Worm (Caenorhabditis elegans) whole organism, mixed stage, embryonic: Measurements from ENCODE around the gene C27F2.7.
A peak's percentile ranks its signal among the peaks of the same experiment; 100 is the strongest.
"Not testable (repeated sequence)": the region's sequence is repeated elsewhere in the genome, so short reads cannot be mapped to it uniquely, and the experiment has no call there.

Experiments
- M03D4.4 ChIP-seq: sonication (generic microtip); optimal IDR thresholded peaks from 2 replicates; lab custom pipeline; 2017; ENCODE audit warnings: mild to moderate bottlenecking, missing genetic modification characterization, missing compliant biosample characterization
- bed-3 ChIP-seq: fragments of 200-800 bp; sonication (Bioruptor generic); optimal IDR thresholded peaks from 3 replicates; lab custom pipeline; 2018; ENCODE audit warnings: mild to moderate bottlenecking, missing genetic modification characterization, moderate library complexity, missing compliant biosample characterization
- ceh-83 ChIP-seq: fragments of 200-800 bp; sonication (Bioruptor generic); optimal IDR thresholded peaks from 2 replicates; lab custom pipeline; 2018; ENCODE audit warnings: mild to moderate bottlenecking, missing genetic modification characterization, missing compliant biosample characterization
- ces-1 ChIP-seq: fragments of 150-350 bp; optimal IDR thresholded peaks from 2 replicates; lab custom pipeline; 2014; ENCODE audit warnings: missing biosample characterization, missing genetic modification reagents, missing genetic modification characterization
- drap-1 ChIP-seq: fragments of 200-800 bp; sonication (Bioruptor generic); optimal IDR thresholded peaks from 3 replicates; lab custom pipeline; 2018; ENCODE audit warnings: mild to moderate bottlenecking, missing genetic modification characterization, missing compliant biosample characterization
- elt-3 ChIP-seq: fragments of 150-350 bp; optimal IDR thresholded peaks from 2 replicates; lab custom pipeline; 2014; ENCODE audit warnings: missing biosample characterization, missing genetic modification characterization
- flh-1 ChIP-seq: fragments of 200-800 bp; sonication (Bioruptor generic); optimal IDR thresholded peaks from 2 replicates; lab custom pipeline; 2018; ENCODE audit warnings: mild to moderate bottlenecking, missing genetic modification characterization, moderate library complexity, missing compliant biosample characterization
- ham-2 ChIP-seq: fragments of 200-800 bp; sonication (Bioruptor generic); optimal IDR thresholded peaks from 2 replicates; lab custom pipeline; 2018; ENCODE audit warnings: mild to moderate bottlenecking, missing genetic modification characterization, missing compliant biosample characterization
- hlh-1 ChIP-seq: fragments of 150-350 bp; optimal IDR thresholded peaks from 2 replicates; lab custom pipeline; 2014; ENCODE audit warnings: missing biosample characterization, missing genetic modification reagents, missing genetic modification characterization
- lin-13 ChIP-seq: fragments of 150-350 bp; optimal IDR thresholded peaks from 2 replicates; lab custom pipeline; 2014; ENCODE audit warnings: missing biosample characterization, missing genetic modification characterization
- mab-5 ChIP-seq: fragments of 150-350 bp; optimal IDR thresholded peaks from 2 replicates; lab custom pipeline; 2014; ENCODE audit warnings: missing biosample characterization, missing genetic modification characterization
- mep-1 ChIP-seq: fragments of 150-350 bp; optimal IDR thresholded peaks from 2 replicates; lab custom pipeline; 2017; ENCODE audit warnings: missing biosample characterization, missing genetic modification reagents, missing genetic modification characterization, inconsistent platforms
- mls-2 ChIP-seq: sonication (generic microtip); optimal IDR thresholded peaks from 2 replicates; lab custom pipeline; 2016; ENCODE audit warnings: mild to moderate bottlenecking, missing genetic modification characterization, moderate library complexity, missing compliant biosample characterization
- nhr-12 ChIP-seq: fragments of 150-350 bp; optimal IDR thresholded peaks from 2 replicates; lab custom pipeline; 2014; ENCODE audit warnings: missing biosample characterization, missing genetic modification characterization
- nhr-2 ChIP-seq: fragments of 150-350 bp; optimal IDR thresholded peaks from 2 replicates; lab custom pipeline; 2014; ENCODE audit warnings: missing biosample characterization, missing genetic modification characterization
- nhr-28 ChIP-seq: fragments of 150-350 bp; optimal IDR thresholded peaks from 2 replicates; lab custom pipeline; 2014; ENCODE audit warnings: missing biosample characterization, missing genetic modification characterization
- nhr-76 ChIP-seq: sonication (generic microtip); optimal IDR thresholded peaks from 2 replicates; lab custom pipeline; 2017; ENCODE audit warnings: missing biosample characterization, missing genetic modification characterization
- pha-4 ChIP-seq: fragments of 150-350 bp; optimal IDR thresholded peaks from 2 replicates; lab custom pipeline; 2018; ENCODE audit warnings: missing biosample characterization, missing genetic modification reagents, missing genetic modification characterization
- sem-2 ChIP-seq: fragments of 200-800 bp; sonication (Bioruptor generic); optimal IDR thresholded peaks from 2 replicates; lab custom pipeline; 2018; ENCODE audit warnings: mild to moderate bottlenecking, missing genetic modification characterization, missing compliant biosample characterization
- snpc-4 ChIP-seq: fragments of 150-350 bp; optimal IDR thresholded peaks from 2 replicates; lab custom pipeline; 2014; ENCODE audit warnings: missing biosample characterization, missing genetic modification characterization
- sptf-1 ChIP-seq: sonication (generic microtip); optimal IDR thresholded peaks from 2 replicates; lab custom pipeline; 2017; ENCODE audit warnings: mild to moderate bottlenecking, missing genetic modification characterization, moderate library complexity, missing compliant biosample characterization
- unc-120 ChIP-seq: sonication (generic microtip); optimal IDR thresholded peaks from 2 replicates; lab custom pipeline; 2017; ENCODE audit warnings: missing genetic modification characterization, missing compliant biosample characterization; ENCODE audit not compliant: poor library complexity, severe bottlenecking
- unc-39 ChIP-seq: fragments of 150-350 bp; optimal IDR thresholded peaks from 2 replicates; lab custom pipeline; 2014; ENCODE audit warnings: missing biosample characterization, missing genetic modification characterization
- ztf-11 ChIP-seq: fragments of 150-350 bp; optimal IDR thresholded peaks from 2 replicates; lab custom pipeline; 2014; ENCODE audit warnings: missing biosample characterization, missing genetic modification characterization

C27F2.7 gene

ce11 chrIII:4998956-4999425 is 14.7 kb upstream of the C27F2.7 start, which contains the start of gene smcr-8:
smcr-8 (plus strand) TSS chrIII:4999375.
- no peak for TF ChIP-seq M03D4.4 (tag; lab: Kevin White, UChicago)
- TF ChIP-seq bed-3, result no peak
- TF ChIP-seq ham-2 (GFP tag; lab: Kevin White, UChicago), result no peak
- TF ChIP-seq mep-1 (tag; lab: Kevin White, UChicago), result no peak
- no peak for TF ChIP-seq snpc-4 (tag; lab: Kevin White, UChicago)
- TF ChIP-seq elt-3, result no peak
- no peak for TF ChIP-seq pha-4 (tag; lab: Kevin White, UChicago)
- TF ChIP-seq nhr-28 (tag; lab: Kevin White, UChicago), result no peak

- no peak for TF ChIP-seq nhr-76 (tag; lab: Kevin White, UChicago)
Measured at ce11 chrIII:4998111-4998859, 14.0 kb upstream of the C27F2.7 start, which contains the start of gene tmem-131. tmem-131 (minus strand) TSS chrIII:4998161.

ce11 chrIII:4987666-4988065 is 3.4 kb upstream of the C27F2.7 start:
- TF ChIP-seq ceh-83 (GFP tag; lab: Kevin White, UChicago), result no peak

ce11 chrIII:4986790-4987259 is 2.5 kb upstream of the C27F2.7 start, which contains the start of the genes C27F2.10 and wdr-60:
C27F2.10 (minus strand) TSS chrIII:4986898.
wdr-60 (plus strand) TSS chrIII:4987209.
- TF ChIP-seq mep-1 (tag; lab: Kevin White, UChicago) (peak; percentile 3), mls-2 (tag; lab: Kevin White, UChicago) (no peak), bed-3 (no peak), lin-13 (peak; percentile 8)

DNA sequence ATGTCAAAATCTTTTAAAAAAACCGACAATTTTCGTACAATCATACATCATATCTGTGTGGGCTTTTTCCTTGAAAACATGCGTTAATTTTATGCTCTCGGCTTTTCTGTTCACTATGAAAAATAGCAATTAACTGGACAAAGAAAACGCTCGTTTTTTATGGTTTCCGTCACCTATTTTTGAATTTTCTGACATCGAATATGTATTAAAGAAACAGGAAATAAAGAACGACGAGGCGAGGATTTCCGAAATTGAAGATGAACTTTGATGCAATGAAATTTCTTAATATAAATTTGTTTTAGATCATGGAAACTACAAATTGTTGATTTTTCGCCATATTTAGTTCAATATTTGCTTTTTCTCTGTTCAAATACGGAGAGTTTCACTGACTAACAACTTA is 333 bp downstream of the C27F2.7 start:
- TF ChIP-seq ces-1 (no peak), ceh-83 (GFP tag; lab: Kevin White, UChicago) (no peak), mab-5 (tag; lab: Kevin White, UChicago) (no peak), drap-1 (GFP tag; lab: Kevin White, UChicago) (no peak), flh-1 (GFP tag; lab: Kevin White, UChicago) (no peak), snpc-4 (tag; lab: Kevin White, UChicago) (no peak), sptf-1 (tag; lab: Kevin White, UChicago) (no peak), ztf-11 (tag; lab: Kevin White, UChicago) (no peak), nhr-76 (tag; lab: Kevin White, UChicago) (no peak), sem-2 (no peak), nhr-12 (tag; lab: Kevin White, UChicago) (no peak), nhr-28 (tag; lab: Kevin White, UChicago) (no peak), unc-120 (tag; lab: Kevin White, UChicago) (no peak), mep-1 (tag; lab: Kevin White, UChicago) (no peak), mls-2 (tag; lab: Kevin White, UChicago) (no peak), lin-13 (no peak), hlh-1 (tag; lab: Kevin White, UChicago) (no peak), unc-39 (no peak), elt-3 (no peak)

- TF ChIP-seq M03D4.4 (tag; lab: Kevin White, UChicago); nhr-2 (tag; lab: Kevin White, UChicago); ham-2 (GFP tag; lab: Kevin White, UChicago): not testable (repeated sequence)
- TF ChIP-seq, all 35 proteins: peak for 0; not testable (repeated sequence) for 35
Measured at ce11 chrIII:4980367-4980766, 3.9 kb downstream of the C27F2.7 start, which contains the start of gene C27F2.6. C27F2.6 (minus strand) TSS chrIII:4980467.

DNA sequence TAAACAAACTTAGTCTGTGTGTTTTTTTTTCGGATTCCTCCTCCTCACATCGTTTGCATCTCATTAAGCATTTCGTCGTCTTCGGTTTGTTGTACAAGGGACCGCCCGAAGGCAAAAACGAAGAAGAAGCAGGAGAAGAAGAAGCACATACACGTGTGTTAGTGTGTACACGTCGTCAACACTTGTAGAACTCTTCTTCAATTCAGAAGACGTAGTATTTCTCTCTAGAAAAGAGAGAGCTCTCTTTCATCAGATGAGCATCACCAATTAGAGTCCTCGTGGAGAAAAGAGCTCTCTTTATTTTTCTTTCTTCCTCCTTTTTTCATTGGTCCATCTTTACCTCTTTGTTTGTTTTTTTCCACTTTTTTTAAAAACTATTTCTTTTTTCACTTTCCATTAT is 16.1 kb downstream of the C27F2.7 start:
- no peak for TF ChIP-seq ham-2 (GFP tag; lab: Kevin White, UChicago)
- no peak for TF ChIP-seq nhr-12 (tag; lab: Kevin White, UChicago)
- TF ChIP-seq ces-1, result peak; percentile 37
